Fruit fly (Drosophila melanogaster): ENCODE results near the gene brat.

DNA sequence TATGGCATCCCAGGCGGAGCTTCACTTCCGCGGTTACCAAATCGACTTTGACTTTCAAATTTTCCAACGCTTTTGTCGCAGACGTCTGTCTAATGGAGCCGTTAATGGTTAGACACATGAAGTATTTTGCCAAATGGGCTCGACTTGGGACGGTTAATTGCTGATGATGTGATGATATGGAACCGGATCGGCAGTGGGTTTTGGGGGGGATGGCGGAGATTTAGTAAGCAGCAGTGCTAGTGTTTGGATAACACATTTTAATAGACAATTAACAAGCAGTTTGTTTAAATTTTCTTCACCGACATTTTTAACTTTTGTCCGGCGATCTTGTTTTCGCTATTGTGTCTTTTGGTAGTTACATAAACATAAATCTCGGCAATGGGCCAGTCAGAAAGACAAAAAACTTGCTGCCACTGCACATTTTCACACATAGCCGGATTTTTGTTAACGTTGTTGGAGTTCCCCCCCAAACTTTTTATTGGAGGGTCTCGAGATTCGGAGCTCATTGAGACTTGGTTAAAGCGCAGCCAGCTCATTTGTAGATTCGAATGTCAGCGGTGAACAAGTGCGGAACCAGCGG lies 23.9 kb upstream of the brat start, which contains the start of gene amd:
- TF ChIP-seq ovo (GFP tag; optimal IDR thresholded peaks at IDR 0.05) (no peak), Crg-1 (GFP tag; optimal IDR thresholded peaks at IDR 0.05) (no peak), pad (GFP tag; optimal IDR thresholded peaks at IDR 0.05) (no peak), CG12768 (GFP tag; optimal IDR thresholded peaks at IDR 0.05) (no peak), CG11617 (GFP tag; optimal IDR thresholded peaks at IDR 0.05) (no peak), Hr96 (GFP tag; optimal IDR thresholded peaks at IDR 0.05) (no peak), cnc (optimal IDR thresholded peaks at IDR 0.05) (no peak), CG7045 (GFP tag; optimal IDR thresholded peaks at IDR 0.05) (no peak), CG5204 (GFP tag; optimal IDR thresholded peaks at IDR 0.05) (no peak), bab1 (GFP tag; optimal IDR thresholded peaks at IDR 0.05) (no peak), kay (GFP tag; ENCODE audit: borderline replicate concordance) (no peak), CG14711 (tag; optimal IDR thresholded peaks at IDR 0.05) (no peak), CG7101 (tag; optimal IDR thresholded peaks at IDR 0.05) (no peak), Mnt (GFP tag; optimal IDR thresholded peaks at IDR 0.05) (no peak)

All from whole organism, adult.